Fruit fly (Drosophila melanogaster) Kc167 (cell line): Measurements from ENCODE around the gene COX7B.

Experiments
- Sin3A ChIP-seq: fragments of >200 bp; optimal IDR thresholded peaks from 2 replicates; lab custom pipeline; 2018; ENCODE audit warnings: missing external identifiers
- h ChIP-seq: fragments of >200 bp; optimal IDR thresholded peaks from 3 replicates; lab custom pipeline; 2018; ENCODE audit warnings: missing external identifiers
- ttk ChIP-seq: sonication (Bioruptor generic); optimal IDR thresholded peaks from 2 replicates; lab custom pipeline; 2017; ENCODE audit warnings: missing external identifiers

dm6 chr3L:17400911-17401310 lies 24.4 kb upstream of the COX7B start:
- TF ChIP-seq ttk (lab: Kevin White, UChicago) (no peak), Sin3A (no peak), h (lab: Kevin White, UChicago) (no peak)
